Fruit fly (Drosophila melanogaster): ENCODE measurements around the gene Rbsn-5.

- no peak for TF ChIP-seq ttk (GFP tag; IDR thresholded peaks at IDR 0.05)
- no peak for TF ChIP-seq en (GFP tag; optimal IDR thresholded peaks at IDR 0.05)
- no peak for TF ChIP-seq CG1603 (tag; optimal IDR thresholded peaks at IDR 0.05)
- no peak for TF ChIP-seq CG32767 (GFP tag; IDR thresholded peaks at IDR 0.05)
- no peak for TF ChIP-seq ab (GFP tag; optimal IDR thresholded peaks at IDR 0.05)
- TF ChIP-seq MTF-1 (GFP tag; optimal IDR thresholded peaks at IDR 0.05; ENCODE audit: borderline replicate concordance), result no peak
- TF ChIP-seq pan (optimal IDR thresholded peaks at IDR 0.05), result no peak
- no peak for TF ChIP-seq pan (GFP tag; optimal IDR thresholded peaks at IDR 0.05 in 1 of 2, IDR thresholded peaks at IDR 0.05 in 1 of 2)
- no peak for TF ChIP-seq CG2202 (tag; optimal IDR thresholded peaks at IDR 0.05)
- no peak for TF ChIP-seq CG32772 (GFP tag; IDR thresholded peaks at IDR 0.05)
- TF ChIP-seq CG8089 (GFP tag; optimal IDR thresholded peaks at IDR 0.05), result no peak
- no peak for TF ChIP-seq CG3838 (GFP tag; optimal IDR thresholded peaks at IDR 0.05)
- no peak for TF ChIP-seq ewg (GFP tag; optimal IDR thresholded peaks at IDR 0.05)
- no peak for TF ChIP-seq Neu2 (GFP tag; optimal IDR thresholded peaks at IDR 0.05; ENCODE audit: borderline replicate concordance)
- no peak for TF ChIP-seq CG17385 (GFP tag; optimal IDR thresholded peaks at IDR 0.05)
Measured at dm6 chr2L:8203748-8204147, 44.1 kb downstream of the Rbsn-5 start.

Data from whole organism, embryonic.